Worm (Caenorhabditis elegans): ENCODE results near the gene ttr-43.

DNA sequence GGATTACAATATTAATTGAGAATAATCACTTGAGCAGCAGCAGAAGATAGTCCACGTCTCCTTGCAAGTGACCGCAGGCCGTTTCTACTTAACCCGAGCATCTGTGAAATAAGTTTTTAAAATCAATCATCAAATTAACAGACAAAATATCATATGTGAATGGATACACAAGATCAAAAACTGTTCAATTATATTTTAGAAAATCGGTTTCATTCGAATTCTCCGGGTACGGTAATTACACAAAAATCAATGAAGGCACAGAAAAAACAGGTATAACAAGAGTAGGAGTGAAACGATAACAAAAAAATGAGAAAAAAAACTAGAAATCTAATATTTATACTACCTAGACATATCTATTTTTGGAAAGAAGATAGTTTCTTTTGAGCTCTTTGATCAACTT is 5.7 kb upstream of the ttr-43 start, which contains the start of gene mma-1:
- no peak for TF ChIP-seq lir-1 (GFP tag; conservative IDR thresholded peaks at IDR 0.05)
- no peak for TF ChIP-seq pha-4 (tag; optimal IDR thresholded peaks at IDR 0.05)
- TF ChIP-seq F39B2.1 (GFP tag; IDR thresholded peaks at IDR 0.05) = no peak
- no peak for TF ChIP-seq akir-1 (GFP tag; optimal IDR thresholded peaks at IDR 0.05)
- TF ChIP-seq unc-130 (GFP tag; optimal IDR thresholded peaks at IDR 0.05) = no peak
- TF ChIP-seq snpc-3.4 (tag; optimal IDR thresholded peaks at IDR 0.05) = no peak
- TF ChIP-seq hrde-1 (tag; optimal IDR thresholded peaks at IDR 0.05; ENCODE audit: borderline replicate concordance) = no peak

Measured in whole organism, young adult.